Worm (Caenorhabditis elegans) whole organism, L3 larva: ENCODE results near the gene srx-42.

ENCODE experiments used
- R02D3.7 ChIP-seq: fragments of 150-350 bp; optimal IDR thresholded peaks from 2 replicates; lab custom pipeline; 2014; ENCODE audit warnings: missing biosample characterization, missing genetic modification characterization
- ZK546.5 ChIP-seq: sonication (generic microtip); optimal IDR thresholded peaks from 2 replicates; lab custom pipeline; 2017; ENCODE audit warnings: missing biosample characterization, missing genetic modification characterization
- aly-2 ChIP-seq: fragments of 150-350 bp; optimal IDR thresholded peaks from 2 replicates; lab custom pipeline; 2014; ENCODE audit warnings: missing biosample characterization, missing genetic modification characterization
- ama-1 ChIP-seq: fragments of 150-350 bp; optimal IDR thresholded peaks from 2 replicates; lab custom pipeline; 2018
- ceh-28 ChIP-seq: fragments of 150-350 bp; optimal IDR thresholded peaks from 2 replicates; lab custom pipeline; 2014; ENCODE audit warnings: missing biosample characterization, missing genetic modification reagents, missing genetic modification characterization
- ceh-82 ChIP-seq: fragments of 150-350 bp; optimal IDR thresholded peaks from 2 replicates; lab custom pipeline; 2014; ENCODE audit warnings: missing biosample characterization, missing genetic modification characterization
- daf-12 ChIP-seq: fragments of 150-350 bp; optimal IDR thresholded peaks from 2 replicates; lab custom pipeline; 2014; ENCODE audit warnings: missing biosample characterization, missing genetic modification reagents, missing genetic modification characterization
- egl-27 ChIP-seq: sonication (generic microtip); optimal IDR thresholded peaks from 4 replicates; lab custom pipeline; 2017; ENCODE audit warnings: missing biosample characterization, missing genetic modification reagents, missing genetic modification characterization
- egl-5 ChIP-seq: fragments of 150-350 bp; optimal IDR thresholded peaks from 2 replicates; lab custom pipeline; 2017; ENCODE audit warnings: missing biosample characterization, missing genetic modification reagents, missing genetic modification characterization, inconsistent platforms
- elt-1 ChIP-seq: fragments of 150-350 bp; optimal IDR thresholded peaks from 2 replicates; lab custom pipeline; 2014; ENCODE audit warnings: missing biosample characterization, missing genetic modification characterization
- elt-2 ChIP-seq: sonication (generic microtip); optimal IDR thresholded peaks from 2 replicates; lab custom pipeline; 2016; ENCODE audit warnings: missing genetic modification reagents, mild to moderate bottlenecking, missing genetic modification characterization, missing compliant biosample characterization
- eor-1 ChIP-seq, 2 experiments: fragments of 150-350 bp; optimal IDR thresholded peaks; 2 replicates each; lab custom pipeline; 2014 to 2018; ENCODE audit warnings: missing biosample characterization in 2 of 2, missing genetic modification characterization in 2 of 2
- fkh-10 ChIP-seq: sonication (generic microtip); optimal IDR thresholded peaks from 2 replicates; lab custom pipeline; 2017; ENCODE audit warnings: missing biosample characterization, missing genetic modification reagents, missing genetic modification characterization
- fkh-2 ChIP-seq: fragments of 150-350 bp; optimal IDR thresholded peaks from 2 replicates; lab custom pipeline; 2014; ENCODE audit warnings: missing biosample characterization, missing genetic modification reagents, missing genetic modification characterization
- fos-1 ChIP-seq: fragments of 150-350 bp; optimal IDR thresholded peaks from 2 replicates; lab custom pipeline; 2014; ENCODE audit warnings: missing biosample characterization, missing genetic modification characterization
- hmg-11 ChIP-seq: sonication (generic microtip); optimal IDR thresholded peaks from 2 replicates; lab custom pipeline; 2016; ENCODE audit warnings: missing genetic modification characterization, missing compliant biosample characterization
- lin-15B ChIP-seq: fragments of 150-350 bp; optimal IDR thresholded peaks from 2 replicates; lab custom pipeline; 2014; ENCODE audit warnings: missing biosample characterization, missing genetic modification characterization
- lin-39 ChIP-seq: fragments of 150-350 bp; optimal IDR thresholded peaks from 2 replicates; lab custom pipeline; 2018; ENCODE audit warnings: missing biosample characterization, missing genetic modification reagents, missing genetic modification characterization
- lsy-12 ChIP-seq: sonication (generic microtip); optimal IDR thresholded peaks from 2 replicates; lab custom pipeline; 2016; ENCODE audit warnings: mild to moderate bottlenecking, missing genetic modification characterization, missing compliant biosample characterization
- mdl-1 ChIP-seq: fragments of 150-350 bp; optimal IDR thresholded peaks from 2 replicates; lab custom pipeline; 2014; ENCODE audit warnings: missing biosample characterization, missing genetic modification characterization
- mml-1 ChIP-seq: fragments of 150-350 bp; sonication (generic microtip); optimal IDR thresholded peaks from 3 replicates; lab custom pipeline; 2014; ENCODE audit warnings: missing biosample characterization, missing genetic modification characterization
- nfya-1 ChIP-seq: sonication (generic microtip); optimal IDR thresholded peaks from 2 replicates; lab custom pipeline; 2017; ENCODE audit warnings: missing genetic modification characterization, mild to moderate bottlenecking, missing compliant biosample characterization, antibody characterized with exemption, moderate library complexity; ENCODE audit not compliant: insufficient read depth
- nhr-11 ChIP-seq: fragments of 150-350 bp; optimal IDR thresholded peaks from 2 replicates; lab custom pipeline; 2014; ENCODE audit warnings: missing biosample characterization, missing genetic modification characterization
- nhr-12 ChIP-seq: fragments of 150-350 bp; optimal IDR thresholded peaks from 2 replicates; lab custom pipeline; 2014; ENCODE audit warnings: missing biosample characterization, missing genetic modification characterization
- nhr-237 ChIP-seq: fragments of 150-350 bp; optimal IDR thresholded peaks from 2 replicates; lab custom pipeline; 2014; ENCODE audit warnings: missing biosample characterization, missing genetic modification characterization
- nhr-25 ChIP-seq: sonication (generic microtip); optimal IDR thresholded peaks from 2 replicates; lab custom pipeline; 2017; ENCODE audit warnings: missing biosample characterization, missing genetic modification characterization
- nhr-28 ChIP-seq: fragments of 150-350 bp; optimal IDR thresholded peaks from 2 replicates; lab custom pipeline; 2014; ENCODE audit warnings: missing biosample characterization, missing genetic modification characterization
- nhr-43 ChIP-seq: sonication (generic microtip); optimal IDR thresholded peaks from 2 replicates; lab custom pipeline; 2016; ENCODE audit warnings: mild to moderate bottlenecking, missing genetic modification characterization, missing compliant biosample characterization; ENCODE audit not compliant: poor library complexity, severe bottlenecking
- nhr-67 ChIP-seq: fragments of 150-350 bp; optimal IDR thresholded peaks from 2 replicates; lab custom pipeline; 2014; ENCODE audit warnings: missing biosample characterization, missing genetic modification characterization
- nhr-76 ChIP-seq: fragments of 150-350 bp; sonication (generic microtip); optimal IDR thresholded peaks from 5 replicates; lab custom pipeline; 2014; ENCODE audit warnings: missing biosample characterization, missing genetic modification characterization
- pha-4 ChIP-seq: fragments of 150-350 bp; optimal IDR thresholded peaks from 2 replicates; lab custom pipeline; 2014; ENCODE audit warnings: missing biosample characterization, missing genetic modification reagents, missing genetic modification characterization
- pqm-1 ChIP-seq: fragments of 150-350 bp; optimal IDR thresholded peaks from 2 replicates; lab custom pipeline; 2017; ENCODE audit warnings: missing biosample characterization, missing genetic modification characterization, inconsistent platforms
- sea-2 ChIP-seq: fragments of 150-350 bp; sonication (generic microtip); optimal IDR thresholded peaks from 4 replicates; lab custom pipeline; 2014; ENCODE audit warnings: missing biosample characterization, missing genetic modification reagents, missing genetic modification characterization
- skn-1 ChIP-seq: fragments of 150-350 bp; optimal IDR thresholded peaks from 2 replicates; lab custom pipeline; 2014; ENCODE audit warnings: missing biosample characterization, missing genetic modification characterization
- snpc-4 ChIP-seq: fragments of 150-350 bp; optimal IDR thresholded peaks from 2 replicates; lab custom pipeline; 2014; ENCODE audit warnings: missing biosample characterization, missing genetic modification characterization
- unc-39 ChIP-seq: sonication (generic microtip); optimal IDR thresholded peaks from 4 replicates; lab custom pipeline; 2017; ENCODE audit warnings: missing biosample characterization, missing genetic modification characterization
- unc-62 ChIP-seq: fragments of 150-350 bp; sonication (generic microtip); optimal IDR thresholded peaks from 4 replicates; lab custom pipeline; 2014; ENCODE audit warnings: missing biosample characterization, missing genetic modification reagents, missing genetic modification characterization
- zag-1 ChIP-seq: fragments of 150-350 bp; optimal IDR thresholded peaks from 2 replicates; lab custom pipeline; 2014; ENCODE audit warnings: missing biosample characterization, missing genetic modification characterization
- ztf-11 ChIP-seq: fragments of 150-350 bp; optimal IDR thresholded peaks from 2 replicates; lab custom pipeline; 2014; ENCODE audit warnings: missing biosample characterization, missing genetic modification characterization
- ztf-4 ChIP-seq: fragments of 150-350 bp; optimal IDR thresholded peaks from 2 replicates; lab custom pipeline; 2014; ENCODE audit warnings: missing biosample characterization, missing genetic modification characterization

srx-42 gene

DNA sequence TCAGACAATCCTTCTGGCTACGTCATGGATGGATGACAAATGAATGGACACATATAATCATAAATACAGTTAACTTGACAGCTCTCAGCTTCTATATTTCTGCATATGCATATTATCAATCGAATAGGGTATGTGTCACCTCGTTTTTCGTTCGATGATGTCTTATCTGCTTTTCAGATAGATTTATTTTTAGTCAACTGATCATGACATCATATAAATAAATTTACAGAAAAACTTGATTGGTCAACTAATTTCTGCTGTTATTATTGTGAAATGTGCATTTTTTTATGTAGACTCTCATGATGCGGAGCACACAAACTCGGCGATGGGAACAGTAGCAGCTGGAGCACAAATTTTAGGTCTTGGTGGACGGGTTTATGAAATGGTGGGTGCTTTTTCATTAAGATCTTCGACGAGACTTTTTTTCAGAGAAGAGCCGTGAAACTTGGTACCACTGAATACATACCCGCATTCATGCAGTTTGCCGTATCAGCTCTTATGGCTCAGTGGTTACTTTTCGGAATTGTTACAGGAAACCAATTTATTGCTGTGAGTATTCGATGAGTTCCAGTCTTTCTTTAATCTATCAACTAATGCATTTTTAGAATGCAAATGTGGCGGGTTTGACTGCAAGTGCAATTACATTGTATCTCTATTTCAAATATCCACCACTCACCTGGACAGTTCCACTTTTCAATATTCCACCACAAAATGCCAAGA lies 34.7 kb downstream of the srx-42 start:
- no peak for TF ChIP-seq aly-2 (tag; lab: Kevin White, UChicago)
- TF ChIP-seq elt-2 (tag; lab: Kevin White, UChicago), result peak; percentile 30
- TF ChIP-seq fos-1 (tag; lab: Kevin White, UChicago), result no peak
- no peak for TF ChIP-seq eor-1 (tag; optimal IDR thresholded peaks at IDR 0.05; lab: Kevin White, UChicago)
- TF ChIP-seq unc-39 (tag; lab: Kevin White, UChicago), result no peak
- TF ChIP-seq pqm-1 (tag; lab: Kevin White, UChicago), result peak; percentile 54
- no peak for TF ChIP-seq lin-39 (tag; lab: Kevin White, UChicago)

- TF ChIP-seq mml-1 (tag; lab: Kevin White, UChicago), result no peak
- no peak for TF ChIP-seq nhr-28 (tag; lab: Kevin White, UChicago)
- TF ChIP-seq sea-2 (GFP tag; lab: Kevin White, UChicago), result no peak
- no peak for TF ChIP-seq nhr-11 (tag; lab: Kevin White, UChicago)
- no peak for TF ChIP-seq unc-62 (GFP tag; lab: Kevin White, UChicago)
- no peak for TF ChIP-seq ceh-82 (tag; lab: Kevin White, UChicago)
- TF ChIP-seq skn-1 (tag; lab: Kevin White, UChicago), result no peak
- no peak for TF ChIP-seq ZK546.5
- no peak for TF ChIP-seq fos-1 (tag; lab: Kevin White, UChicago)
- TF ChIP-seq nhr-12 (tag; lab: Kevin White, UChicago), result no peak
- TF ChIP-seq lin-15B (tag; lab: Kevin White, UChicago), result no peak
- TF ChIP-seq snpc-4, result no peak
Measured at ce11 chrV:13957691-13958090, 36.9 kb downstream of the srx-42 start.

ce11 chrV:13958247-13958646 lies 37.4 kb downstream of the srx-42 start, which contains the start of gene R10D12.10:
TSS of gene R10D12.10 (minus strand) at chrV:13958347.
- no peak for TF ChIP-seq nhr-25 (tag; lab: Kevin White, UChicago)
- no peak for TF ChIP-seq nfya-1 (tag; lab: Kevin White, UChicago)
- TF ChIP-seq unc-39 (tag; lab: Kevin White, UChicago), result no peak
- TF ChIP-seq daf-12 (tag; lab: Kevin White, UChicago), result no peak
- no peak for TF ChIP-seq ZK546.5
- no peak for TF ChIP-seq mdl-1 (tag; lab: Kevin White, UChicago)

DNA sequence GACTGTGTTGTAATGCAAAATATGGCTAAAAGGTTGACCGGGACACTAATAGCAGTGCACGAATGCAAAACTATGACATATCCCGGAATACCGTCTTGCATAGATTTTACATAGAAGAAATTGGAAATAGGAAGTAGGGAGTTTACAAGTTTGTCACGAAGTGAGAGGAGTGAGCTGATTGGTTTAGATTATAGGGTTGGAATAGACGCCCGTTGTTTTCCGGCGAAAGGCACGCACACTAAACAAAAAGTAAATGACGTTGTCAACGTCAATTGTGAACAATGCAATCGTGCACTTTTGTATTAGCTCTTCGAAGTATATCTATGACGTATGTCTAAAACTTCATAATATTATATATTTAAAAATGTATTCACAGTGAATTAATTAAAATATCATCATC lies 40.1 kb downstream of the srx-42 start, which contains the start of gene srh-24:
srh-24 (minus strand) TSS at position 101 of the 400 bp plus-strand sequence.
- TF ChIP-seq eor-1 (tag; optimal IDR thresholded peaks at IDR 0.05; lab: Kevin White, UChicago) (no peak), hmg-11 (tag; lab: Kevin White, UChicago) (no peak), ama-1 (no peak), egl-5 (no peak), aly-2 (tag; lab: Kevin White, UChicago) (no peak), ceh-28 (tag; lab: Kevin White, UChicago) (no peak), mdl-1 (tag; lab: Kevin White, UChicago) (no peak), R02D3.7 (tag; lab: Kevin White, UChicago) (no peak), nhr-237 (tag; lab: Kevin White, UChicago) (no peak), nhr-43 (no peak), ceh-82 (tag; lab: Kevin White, UChicago) (no peak)

DNA sequence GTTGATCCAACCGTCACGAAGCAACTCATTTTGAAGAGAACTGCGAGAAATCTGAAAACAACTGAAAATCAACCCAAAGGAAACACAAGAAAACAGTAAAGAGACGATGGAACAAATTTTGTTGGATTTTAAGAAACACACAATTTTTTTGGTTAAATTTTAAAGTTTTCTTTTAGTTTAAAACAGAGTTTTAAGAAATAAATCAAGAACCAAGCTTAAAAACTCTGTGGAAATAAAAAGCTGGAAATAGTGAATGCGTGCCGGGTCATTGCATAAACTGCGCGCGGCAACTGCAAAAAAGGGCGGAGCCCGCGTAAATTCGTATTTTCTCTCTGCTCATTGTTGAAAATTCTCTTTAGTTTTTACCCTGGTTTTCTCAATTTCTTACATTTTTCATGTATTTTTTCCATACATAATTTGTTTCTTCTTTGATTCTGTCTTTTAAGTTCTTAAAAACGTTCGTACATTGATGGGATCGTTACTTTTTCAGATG lies 41.1 kb downstream of the srx-42 start, which contains the start of the genes algn-13 and R10D12.13:
algn-13 (minus strand) TSS at position 51 of the 493 bp plus-strand sequence.
R10D12.13 (plus strand) TSS at position 491 of the 493 bp plus-strand sequence.
- TF ChIP-seq nfya-1 (tag; lab: Kevin White, UChicago) (peak; percentile 54), nhr-67 (tag; lab: Kevin White, UChicago) (no peak), mml-1 (tag; lab: Kevin White, UChicago) (no peak), ztf-11 (tag; lab: Kevin White, UChicago) (no peak), nhr-76 (no peak), nhr-12 (tag; lab: Kevin White, UChicago) (no peak), unc-62 (GFP tag; lab: Kevin White, UChicago) (no peak), mdl-1 (tag; lab: Kevin White, UChicago) (no peak), nhr-28 (tag; lab: Kevin White, UChicago) (no peak), pha-4 (tag; lab: Kevin White, UChicago) (peak; percentile 44), lin-39 (tag; lab: Kevin White, UChicago) (no peak), egl-5 (no peak), nhr-237 (tag; lab: Kevin White, UChicago) (no peak), fkh-10 (GFP tag; lab: Kevin White, UChicago) (no peak), elt-1 (tag; lab: Kevin White, UChicago) (no peak), lsy-12 (no peak), sea-2 (GFP tag; lab: Kevin White, UChicago) (no peak), egl-27 (no peak), pqm-1 (tag; lab: Kevin White, UChicago) (no peak), hmg-11 (tag; lab: Kevin White, UChicago) (peak; percentile 91), ceh-28 (tag; lab: Kevin White, UChicago) (no peak), elt-2 (tag; lab: Kevin White, UChicago) (peak; percentile 41), aly-2 (tag; lab: Kevin White, UChicago) (no peak), nhr-11 (tag; lab: Kevin White, UChicago) (no peak), ceh-82 (tag; lab: Kevin White, UChicago) (no peak), unc-39 (tag; lab: Kevin White, UChicago) (no peak), skn-1 (tag; lab: Kevin White, UChicago) (peak; percentile 27), zag-1 (tag; lab: Kevin White, UChicago) (no peak), snpc-4 (peak; percentile 72), ztf-4 (tag; lab: Kevin White, UChicago) (no peak), fkh-2 (no peak)
